Worm (Caenorhabditis elegans): Measurements from ENCODE around the gene dsh-1.

dsh-1 gene

DNA sequence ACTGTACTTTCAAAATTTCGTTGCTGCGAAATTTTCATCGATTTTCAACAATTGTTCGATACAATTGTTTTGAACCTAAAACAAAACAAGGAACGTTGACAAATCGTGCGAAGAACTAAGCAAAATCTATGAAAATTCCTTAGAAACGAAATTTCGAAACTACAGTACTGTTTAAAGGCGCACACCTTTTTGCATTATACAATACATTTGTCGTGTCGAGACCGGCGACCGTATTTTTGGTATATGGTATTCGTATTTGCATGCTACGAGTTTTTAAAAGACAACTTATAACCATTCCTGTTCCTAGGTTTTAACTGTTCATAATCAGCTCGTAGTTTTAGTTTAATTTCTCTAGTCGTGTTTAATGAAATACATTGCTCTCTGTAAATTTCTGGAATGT lies 46.6 kb downstream of the dsh-1 start:
- TF ChIP-seq unc-86 (tag; optimal IDR thresholded peaks at IDR 0.05) (no peak), ceh-2 (tag; optimal IDR thresholded peaks at IDR 0.05) (no peak), ceh-31 (tag; optimal IDR thresholded peaks at IDR 0.05) (no peak), sox-4 (tag; optimal IDR thresholded peaks at IDR 0.05) (no peak), C38D4.7 (GFP tag; optimal IDR thresholded peaks at IDR 0.05) (no peak), ceh-22 (tag; optimal IDR thresholded peaks at IDR 0.05) (no peak), pros-1 (tag; optimal IDR thresholded peaks at IDR 0.05) (no peak), fkh-6 (tag; optimal IDR thresholded peaks at IDR 0.05) (no peak), ceh-19 (GFP tag; optimal IDR thresholded peaks at IDR 0.05) (no peak), unc-3 (GFP tag; conservative IDR thresholded peaks at IDR 0.05) (no peak), unc-3 (tag; optimal IDR thresholded peaks at IDR 0.05) (no peak), pat-9 (tag; optimal IDR thresholded peaks at IDR 0.05) (no peak), unc-55 (GFP tag; optimal IDR thresholded peaks at IDR 0.05) (no peak), F13H6.1 (tag; optimal IDR thresholded peaks at IDR 0.05) (no peak), fax-1 (tag; optimal IDR thresholded peaks at IDR 0.05) (no peak), tbx-7 (tag; optimal IDR thresholded peaks at IDR 0.05) (no peak), lim-6 (tag; optimal IDR thresholded peaks at IDR 0.05) (no peak), ceh-48 (tag; optimal IDR thresholded peaks at IDR 0.05) (no peak), ttx-3 (tag; optimal IDR thresholded peaks at IDR 0.05) (no peak)

DNA sequence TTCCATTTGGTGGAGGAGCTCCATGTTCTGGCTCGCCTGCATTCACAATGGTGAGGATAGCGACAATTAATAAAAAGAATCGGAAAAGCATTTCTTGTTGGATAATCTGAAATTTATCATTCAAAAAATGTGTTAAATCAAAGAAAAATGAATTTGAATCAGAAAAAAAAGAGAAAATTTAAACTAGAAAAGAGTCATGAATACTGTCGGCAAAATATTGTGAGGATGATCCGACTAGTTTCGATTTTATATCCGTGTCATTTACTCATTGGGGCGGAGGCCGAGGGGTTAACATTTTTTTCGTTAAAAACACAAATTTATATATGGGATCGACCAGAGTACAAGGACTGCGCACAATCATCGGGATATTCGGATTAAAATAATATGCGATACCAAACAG lies 47.3 kb downstream of the dsh-1 start, which contains the start of gene C27D6.12:
Gene C27D6.12, minus strand, starts transcription at position 101 of the 400 bp plus-strand sequence.
- TF ChIP-seq pha-2 (tag; optimal IDR thresholded peaks at IDR 0.05) (no peak), hlh-30 (tag; optimal IDR thresholded peaks at IDR 0.05; ENCODE audit: insufficient read depth) (no peak), odd-2 (tag; optimal IDR thresholded peaks at IDR 0.05) (no peak), gmeb-2 (tag; optimal IDR thresholded peaks at IDR 0.05) (no peak), unc-55 (GFP tag; optimal IDR thresholded peaks at IDR 0.05) (no peak), ceh-18 (tag; optimal IDR thresholded peaks at IDR 0.05) (no peak)

- TF ChIP-seq C08G9.2 (tag; optimal IDR thresholded peaks at IDR 0.05) (no peak), sox-2 (GFP tag; IDR thresholded peaks at IDR 0.05) (no peak), C38D4.7 (GFP tag; optimal IDR thresholded peaks at IDR 0.05) (no peak), fax-1 (tag; optimal IDR thresholded peaks at IDR 0.05) (no peak), npax-4 (tag; optimal IDR thresholded peaks at IDR 0.05) (no peak), hlh-8 (tag; optimal IDR thresholded peaks at IDR 0.05) (no peak), elt-2 (tag; optimal IDR thresholded peaks at IDR 0.05) (no peak), ama-1 (optimal IDR thresholded peaks at IDR 0.05) (no peak), nfya-1 (tag; optimal IDR thresholded peaks at IDR 0.05) (no peak), hlh-30 (tag; optimal IDR thresholded peaks at IDR 0.05; ENCODE audit: insufficient read depth) (no peak), Y22D7AL.16 (tag; optimal IDR thresholded peaks at IDR 0.05) (no peak), hlh-6 (tag; optimal IDR thresholded peaks at IDR 0.05) (no peak), nhr-232 (tag; optimal IDR thresholded peaks at IDR 0.05) (no peak)
Observed at ce11 chrII:5176934-5177333, 48.2 kb downstream of the dsh-1 start.

DNA sequence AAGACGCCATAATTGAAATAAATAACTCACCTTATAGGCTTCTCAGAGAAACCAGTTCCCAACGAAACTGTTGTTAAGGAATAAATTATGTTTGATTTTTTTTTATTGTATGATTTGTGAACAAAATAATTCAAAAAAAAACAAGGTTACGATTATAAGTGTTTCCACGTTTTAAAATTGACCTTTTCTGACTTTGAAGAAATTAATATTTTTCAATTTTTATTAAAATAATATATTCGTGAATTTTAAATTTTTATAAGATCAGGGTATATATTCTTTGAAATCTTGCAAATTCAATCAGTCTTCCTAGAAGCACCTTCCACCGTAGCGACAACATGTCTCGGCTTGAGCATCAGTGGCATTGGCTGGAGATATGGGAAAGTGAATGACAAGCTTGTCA lies 50.8 kb downstream of the dsh-1 start, which contains the start of gene C27D6.3:
Gene C27D6.3, minus strand, starts transcription at position 101 of the 400 bp plus-strand sequence.
- TF ChIP-seq ceh-24 (tag; optimal IDR thresholded peaks at IDR 0.05), result no peak
- no peak for TF ChIP-seq ceh-22 (tag; optimal IDR thresholded peaks at IDR 0.05)
- no peak for TF ChIP-seq fkh-6 (tag; optimal IDR thresholded peaks at IDR 0.05)

DNA sequence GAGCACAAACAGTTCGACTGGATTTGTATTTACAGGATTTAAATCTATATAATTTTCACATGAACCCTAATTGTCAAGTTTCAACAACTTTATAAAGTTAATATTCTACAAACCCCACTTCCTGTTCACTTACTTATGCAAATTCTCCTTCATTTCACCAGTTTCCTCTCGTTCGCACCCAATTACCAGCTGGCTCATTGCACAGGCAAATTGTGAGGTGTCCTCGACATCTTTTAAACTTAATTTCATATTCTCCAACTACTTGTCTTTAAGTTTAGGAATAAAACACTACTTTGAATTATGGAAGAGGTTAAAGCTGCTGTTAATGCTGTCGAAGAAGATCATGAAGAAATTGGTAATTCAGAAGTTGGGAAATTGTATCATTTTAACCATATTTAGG lies 52.7 kb downstream of the dsh-1 start, which contains the start of gene C27D6.1:
Gene C27D6.1, plus strand, starts transcription at position 301 of the 400 bp plus-strand sequence.
- no peak for TF ChIP-seq Y22D7AL.16 (tag; optimal IDR thresholded peaks at IDR 0.05)
- TF ChIP-seq ceh-30 (tag; optimal IDR thresholded peaks at IDR 0.05), result no peak
- no peak for TF ChIP-seq ets-4 (tag; optimal IDR thresholded peaks at IDR 0.05)
- no peak for TF ChIP-seq hlh-30 (tag; optimal IDR thresholded peaks at IDR 0.05; ENCODE audit: insufficient read depth)
- no peak for TF ChIP-seq sox-4 (tag; optimal IDR thresholded peaks at IDR 0.05)
- TF ChIP-seq pax-1 (tag; optimal IDR thresholded peaks at IDR 0.05), result no peak
- no peak for TF ChIP-seq hlh-6 (tag; optimal IDR thresholded peaks at IDR 0.05)
- no peak for TF ChIP-seq K02D7.2 (tag; optimal IDR thresholded peaks at IDR 0.05)
- no peak for TF ChIP-seq pha-4 (tag; optimal IDR thresholded peaks at IDR 0.05)
- TF ChIP-seq eyg-1 (tag; optimal IDR thresholded peaks at IDR 0.05), result no peak
- no peak for TF ChIP-seq nhr-11 (tag; optimal IDR thresholded peaks at IDR 0.05)
- TF ChIP-seq pros-1 (tag; optimal IDR thresholded peaks at IDR 0.05), result no peak
- no peak for TF ChIP-seq unc-42 (tag; optimal IDR thresholded peaks at IDR 0.05)
- no peak for TF ChIP-seq hlh-15 (tag; optimal IDR thresholded peaks at IDR 0.05)
- no peak for TF ChIP-seq ttx-3 (tag; optimal IDR thresholded peaks at IDR 0.05)

All from whole organism, late embryonic.